Worm (Caenorhabditis elegans): ENCODE data around the gene old-1.

Gene old-1

ce11 chrII:9868698-9869097 lies at the start of gene old-1:
old-1 (minus strand) TSS chrII:9868747.
- TF ChIP-seq unc-130 (tag; optimal IDR thresholded peaks at IDR 0.05) (no peak), efl-1 (optimal IDR thresholded peaks at IDR 0.05) (no peak), efl-1 (GFP tag; optimal IDR thresholded peaks at IDR 0.05 in 1 of 2) (peak in 1 of 2 experiments; percentile 86), aha-1 (tag; optimal IDR thresholded peaks at IDR 0.05) (no peak), elt-2 (tag; optimal IDR thresholded peaks at IDR 0.05) (no peak), fkh-4 (tag; optimal IDR thresholded peaks at IDR 0.05; ENCODE audit: borderline replicate concordance) (no peak)

DNA sequence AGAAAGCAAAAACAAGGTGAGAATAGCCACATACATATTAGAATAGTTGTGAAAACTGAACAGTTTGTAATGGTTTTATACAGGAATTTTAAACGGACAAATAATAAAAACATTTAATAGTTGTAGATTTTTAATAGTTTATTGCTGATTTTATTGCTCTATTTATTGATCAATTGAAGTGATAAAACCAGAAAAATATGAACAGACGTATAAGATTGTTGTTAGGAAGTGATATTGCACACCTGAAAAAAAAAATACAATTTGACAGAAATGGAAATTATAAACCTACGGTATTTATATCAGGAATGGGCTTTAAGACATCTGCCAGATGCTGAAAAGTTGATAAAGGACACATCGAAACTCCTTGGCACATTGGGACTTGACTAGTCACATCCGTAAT lies 49.4 kb upstream of the old-1 start, which contains the start of gene C05C10.8:
C05C10.8 (minus strand) TSS at position 101 of the 400 bp plus-strand sequence.
- TF ChIP-seq Y116A8C.19 (tag; optimal IDR thresholded peaks at IDR 0.05; ENCODE audit: borderline replicate concordance) (no peak), pag-3 (tag; optimal IDR thresholded peaks at IDR 0.05; ENCODE audit: borderline replicate concordance, insufficient read depth) (no peak), efl-1 (optimal IDR thresholded peaks at IDR 0.05) (no peak), efl-1 (GFP tag; optimal IDR thresholded peaks at IDR 0.05 in 1 of 2) (peak in 1 of 2 experiments; percentile 32), sox-4 (tag; optimal IDR thresholded peaks at IDR 0.05) (no peak), zip-4 (GFP tag; optimal IDR thresholded peaks at IDR 0.05) (no peak), sup-37 (GFP tag; optimal IDR thresholded peaks at IDR 0.05) (no peak), rnt-1 (tag; optimal IDR thresholded peaks at IDR 0.05) (no peak), F16B12.6 (tag; optimal IDR thresholded peaks at IDR 0.05) (no peak)

DNA sequence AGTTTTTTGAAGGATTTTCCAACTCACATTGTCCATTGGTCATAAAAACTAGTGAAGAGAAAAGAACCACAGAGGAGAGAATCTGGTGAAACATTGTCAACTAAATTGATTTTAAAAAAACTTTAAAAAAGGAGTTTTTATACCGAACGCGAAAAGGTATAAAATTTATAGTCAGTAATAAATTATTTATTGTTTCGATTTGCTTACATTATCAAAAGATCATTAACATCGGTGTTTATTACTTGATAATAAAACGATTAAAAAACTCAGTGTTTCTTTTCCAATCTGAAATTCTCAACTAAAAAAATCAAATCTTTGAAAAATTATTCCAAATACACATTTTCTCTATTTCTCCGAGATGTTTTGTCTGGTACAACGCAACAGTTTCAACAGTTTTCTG lies 47.6 kb upstream of the old-1 start, which contains the start of gene F26C11.4:
F26C11.4 (minus strand) TSS at position 101 of the 400 bp plus-strand sequence.
- TF ChIP-seq nhr-19 (GFP tag; conservative IDR thresholded peaks at IDR 0.05), result no peak
- TF ChIP-seq nhr-47 (tag; optimal IDR thresholded peaks at IDR 0.05), result no peak
- no peak for TF ChIP-seq skn-1 (tag; optimal IDR thresholded peaks at IDR 0.05)
- TF ChIP-seq isw-1 (GFP tag; IDR thresholded peaks at IDR 0.05), result no peak

DNA sequence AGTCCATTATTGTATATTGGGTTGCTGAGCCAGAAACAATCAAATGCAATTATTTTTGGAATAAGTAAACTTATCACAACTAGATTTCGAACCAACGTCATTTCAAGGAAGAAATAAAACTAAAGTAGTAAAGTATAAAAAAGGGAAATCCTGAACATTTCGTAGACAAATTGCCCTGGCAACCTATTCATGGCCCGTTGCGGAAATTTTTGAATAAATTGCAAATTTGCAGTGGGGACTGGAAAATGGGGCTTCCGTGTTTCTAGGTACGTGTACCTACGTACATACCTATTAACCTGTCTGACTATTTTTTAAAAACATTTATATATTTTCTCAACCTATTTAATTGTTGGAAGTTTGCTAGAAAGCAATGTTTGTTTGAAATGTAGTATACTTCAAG lies 46.5 kb upstream of the old-1 start, which contains the start of gene F26C11.3:
F26C11.3 (minus strand) TSS at position 101 of the 400 bp plus-strand sequence.
- TF ChIP-seq zag-1 (tag; optimal IDR thresholded peaks at IDR 0.05) (no peak), mep-1 (tag; optimal IDR thresholded peaks at IDR 0.05) (no peak), lin-35 (GFP tag; optimal IDR thresholded peaks at IDR 0.05) (no peak), vab-15 (tag; optimal IDR thresholded peaks at IDR 0.05) (no peak), ztf-11 (tag; optimal IDR thresholded peaks at IDR 0.05) (no peak), fkh-4 (tag; optimal IDR thresholded peaks at IDR 0.05; ENCODE audit: borderline replicate concordance) (no peak), ceh-8 (GFP tag; optimal IDR thresholded peaks at IDR 0.05) (no peak), ces-1 (GFP tag; optimal IDR thresholded peaks at IDR 0.05) (no peak), lin-14 (GFP tag; optimal IDR thresholded peaks at IDR 0.05) (no peak), aha-1 (tag; optimal IDR thresholded peaks at IDR 0.05) (no peak), lir-3 (tag; optimal IDR thresholded peaks at IDR 0.05; ENCODE audit: poor library complexity) (no peak), unc-86 (tag; optimal IDR thresholded peaks at IDR 0.05) (no peak), fos-1 (tag; optimal IDR thresholded peaks at IDR 0.05) (no peak), snpc-4 (tag; optimal IDR thresholded peaks at IDR 0.05) (no peak), pag-3 (tag; optimal IDR thresholded peaks at IDR 0.05; ENCODE audit: borderline replicate concordance, insufficient read depth) (no peak), xbp-1 (tag; optimal IDR thresholded peaks at IDR 0.05) (no peak)

ce11 chrII:9904459-9904858 lies 35.9 kb upstream of the old-1 start:
- TF ChIP-seq efl-1 (optimal IDR thresholded peaks at IDR 0.05) (no peak), efl-1 (GFP tag; optimal IDR thresholded peaks at IDR 0.05 in 1 of 2) (peak in 1 of 2 experiments; percentile 62), lin-15B (tag; optimal IDR thresholded peaks at IDR 0.05) (no peak), snpc-4 (tag; optimal IDR thresholded peaks at IDR 0.05) (no peak)

ce11 chrII:9900276-9900675 lies 31.7 kb upstream of the old-1 start, which contains the start of gene unc-4:
unc-4 (minus strand) TSS chrII:9900376.
- no peak for TF ChIP-seq hlh-4 (tag; optimal IDR thresholded peaks at IDR 0.05)
- TF ChIP-seq zag-1 (tag; optimal IDR thresholded peaks at IDR 0.05), result no peak
- no peak for TF ChIP-seq F16B12.6 (tag; optimal IDR thresholded peaks at IDR 0.05)
- no peak for TF ChIP-seq ets-5 (GFP tag; IDR thresholded peaks at IDR 0.05)
- TF ChIP-seq pag-3 (tag; optimal IDR thresholded peaks at IDR 0.05; ENCODE audit: borderline replicate concordance, insufficient read depth), result no peak

All from whole organism, L1 larva.